Fruit fly (Drosophila melanogaster) whole organism, adult: ENCODE measurements around the gene Svip.

Source experiments
- CG11617 ChIP-seq: fragments of 200-800 bp; sonication (Bioruptor generic); optimal IDR thresholded peaks from 2 replicates; lab custom pipeline; 2017; ENCODE audit warnings: mild to moderate bottlenecking, missing biosample characterization, missing genetic modification reagents, missing genetic modification characterization
- CG12768 ChIP-seq: fragments of 200-800 bp; sonication (Bioruptor generic); optimal IDR thresholded peaks from 2 replicates; lab custom pipeline; 2017; ENCODE audit warnings: missing biosample characterization, missing genetic modification characterization, mild to moderate bottlenecking, moderate library complexity, missing genetic modification reagents
- CG14711 ChIP-seq: fragments of 200-800 bp; sonication (Bioruptor generic); optimal IDR thresholded peaks from 2 replicates; lab custom pipeline; 2018; ENCODE audit warnings: missing biosample characterization, mild to moderate bottlenecking, missing genetic modification characterization, moderate library complexity
- CG1620 ChIP-seq: fragments of 200-800 bp; sonication (Bioruptor generic); optimal IDR thresholded peaks from 2 replicates; lab custom pipeline; 2016; ENCODE audit warnings: missing biosample characterization, missing genetic modification characterization
- CG33017 ChIP-seq: fragments of 200-800 bp; sonication (Bioruptor generic); optimal IDR thresholded peaks from 2 replicates; lab custom pipeline; 2018; ENCODE audit warnings: missing biosample characterization, mild to moderate bottlenecking, missing genetic modification characterization, moderate library complexity
- CG5204 ChIP-seq: fragments of 200-800 bp; sonication (Bioruptor generic); optimal IDR thresholded peaks from 2 replicates; lab custom pipeline; 2016; ENCODE audit warnings: missing biosample characterization, missing genetic modification characterization
- CG7045 ChIP-seq: fragments of 200-800 bp; sonication (Bioruptor generic); optimal IDR thresholded peaks from 2 replicates; lab custom pipeline; 2017; ENCODE audit warnings: missing biosample characterization, mild to moderate bottlenecking, missing genetic modification characterization
- CG7101 ChIP-seq: fragments of 200-800 bp; sonication (Bioruptor generic); optimal IDR thresholded peaks from 2 replicates; lab custom pipeline; 2018; ENCODE audit warnings: missing biosample characterization, mild to moderate bottlenecking, missing genetic modification characterization, moderate library complexity
- Clk ChIP-seq: fragments of 200-800 bp; sonication (Bioruptor generic); optimal IDR thresholded peaks from 2 replicates; lab custom pipeline; 2017; ENCODE audit warnings: missing biosample characterization, missing genetic modification characterization
- Crg-1 ChIP-seq: fragments of 200-800 bp; sonication (Bioruptor generic); optimal IDR thresholded peaks from 2 replicates; lab custom pipeline; 2016; ENCODE audit warnings: missing biosample characterization, missing genetic modification characterization
- Hr96 ChIP-seq: fragments of 200-800 bp; sonication (Bioruptor generic); optimal IDR thresholded peaks from 2 replicates; lab custom pipeline; 2016; ENCODE audit warnings: missing biosample characterization, missing genetic modification characterization
- Mnt ChIP-seq: fragments of 200-800 bp; sonication (Bioruptor generic); optimal IDR thresholded peaks from 2 replicates; lab custom pipeline; 2016; ENCODE audit warnings: missing biosample characterization, mild to moderate bottlenecking, missing genetic modification characterization
- bab1 ChIP-seq: fragments of 200-800 bp; sonication (Bioruptor generic); optimal IDR thresholded peaks from 3 replicates; lab custom pipeline; 2019; ENCODE audit warnings: missing biosample characterization, mild to moderate bottlenecking, missing genetic modification characterization, moderate library complexity
- cic ChIP-seq: fragments of 200-800 bp; sonication (Bioruptor generic); optimal IDR thresholded peaks from 2 replicates; lab custom pipeline; 2017; ENCODE audit warnings: missing biosample characterization, mild to moderate bottlenecking, missing genetic modification characterization, moderate library complexity
- cnc ChIP-seq, 2 experiments: fragments of >200 bp; optimal IDR thresholded peaks; 2 replicates each; lab custom pipeline; 2017
- kay ChIP-seq: fragments of 200-800 bp; sonication (Bioruptor generic); peaks from one replicate; lab custom pipeline; 2016; ENCODE audit warnings: missing biosample characterization, missing genetic modification characterization, borderline replicate concordance
- ovo ChIP-seq: fragments of 200-800 bp; sonication (Bioruptor generic); optimal IDR thresholded peaks from 2 replicates; lab custom pipeline; 2016; ENCODE audit warnings: missing biosample characterization, missing genetic modification characterization
- pad ChIP-seq: fragments of 200-800 bp; sonication (Bioruptor generic); optimal IDR thresholded peaks from 3 replicates; lab custom pipeline; 2017; ENCODE audit warnings: missing biosample characterization, missing genetic modification characterization, mild to moderate bottlenecking, moderate library complexity, missing genetic modification reagents
- tj ChIP-seq: fragments of 200-800 bp; sonication (Bioruptor generic); optimal IDR thresholded peaks from 3 replicates; lab custom pipeline; 2017; ENCODE audit warnings: missing biosample characterization, mild to moderate bottlenecking, missing genetic modification characterization, moderate library complexity
- toe ChIP-seq: fragments of 200-800 bp; sonication (Bioruptor generic); optimal IDR thresholded peaks from 2 replicates; lab custom pipeline; 2016; ENCODE audit warnings: missing biosample characterization, missing genetic modification characterization

Svip gene

DNA sequence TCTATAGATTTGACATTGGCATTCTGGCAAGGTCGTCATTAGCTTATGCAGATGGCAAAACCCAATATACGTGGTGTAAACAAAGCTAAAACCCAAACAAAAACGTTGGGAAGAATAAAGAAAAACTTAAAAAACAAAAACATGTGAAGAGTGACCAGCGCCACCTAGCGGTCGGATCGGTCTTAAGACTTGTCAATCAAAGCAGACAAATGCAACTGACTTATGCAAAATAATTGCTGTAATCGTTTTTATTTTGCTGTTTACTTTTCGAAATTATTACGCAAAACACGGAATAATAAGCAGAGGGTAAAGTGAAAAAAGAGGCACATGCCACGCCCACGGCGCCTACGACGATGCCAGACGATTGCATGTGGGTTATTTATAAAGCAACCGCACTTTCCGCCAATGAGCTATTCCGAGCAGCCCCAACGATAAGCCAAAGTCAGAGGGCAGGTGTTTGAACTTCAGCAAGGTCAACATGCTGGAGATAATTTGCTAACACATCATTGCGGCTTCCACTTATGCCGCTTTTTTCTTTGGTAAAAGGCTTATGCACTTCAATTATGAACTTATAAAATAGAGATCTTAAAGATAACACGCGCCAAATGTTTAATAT, 2.6 kb upstream of the Svip start:
- TF ChIP-seq ovo (GFP tag; lab: Kevin White, UChicago) (no peak), CG14711 (no peak), CG33017 (no peak), Clk (no peak), toe (no peak), kay (GFP tag; lab: Kevin White, UChicago) (no peak), cic (GFP tag; lab: Kevin White, UChicago) (no peak), Crg-1 (GFP tag; lab: Kevin White, UChicago) (no peak), CG7045 (GFP tag; lab: Kevin White, UChicago) (no peak), CG12768 (GFP tag; lab: Kevin White, UChicago) (no peak), CG5204 (GFP tag; lab: Kevin White, UChicago) (no peak), pad (GFP tag; lab: Kevin White, UChicago) (no peak), bab1 (GFP tag; lab: Kevin White, UChicago) (no peak), CG7101 (tag; lab: Kevin White, UChicago) (no peak), CG1620 (GFP tag; lab: Kevin White, UChicago) (no peak), cnc (optimal IDR thresholded peaks at IDR 0.05; lab: Kevin White, UChicago) (no peak), tj (GFP tag; lab: Kevin White, UChicago) (no peak), Hr96 (GFP tag; lab: Kevin White, UChicago) (no peak)

DNA sequence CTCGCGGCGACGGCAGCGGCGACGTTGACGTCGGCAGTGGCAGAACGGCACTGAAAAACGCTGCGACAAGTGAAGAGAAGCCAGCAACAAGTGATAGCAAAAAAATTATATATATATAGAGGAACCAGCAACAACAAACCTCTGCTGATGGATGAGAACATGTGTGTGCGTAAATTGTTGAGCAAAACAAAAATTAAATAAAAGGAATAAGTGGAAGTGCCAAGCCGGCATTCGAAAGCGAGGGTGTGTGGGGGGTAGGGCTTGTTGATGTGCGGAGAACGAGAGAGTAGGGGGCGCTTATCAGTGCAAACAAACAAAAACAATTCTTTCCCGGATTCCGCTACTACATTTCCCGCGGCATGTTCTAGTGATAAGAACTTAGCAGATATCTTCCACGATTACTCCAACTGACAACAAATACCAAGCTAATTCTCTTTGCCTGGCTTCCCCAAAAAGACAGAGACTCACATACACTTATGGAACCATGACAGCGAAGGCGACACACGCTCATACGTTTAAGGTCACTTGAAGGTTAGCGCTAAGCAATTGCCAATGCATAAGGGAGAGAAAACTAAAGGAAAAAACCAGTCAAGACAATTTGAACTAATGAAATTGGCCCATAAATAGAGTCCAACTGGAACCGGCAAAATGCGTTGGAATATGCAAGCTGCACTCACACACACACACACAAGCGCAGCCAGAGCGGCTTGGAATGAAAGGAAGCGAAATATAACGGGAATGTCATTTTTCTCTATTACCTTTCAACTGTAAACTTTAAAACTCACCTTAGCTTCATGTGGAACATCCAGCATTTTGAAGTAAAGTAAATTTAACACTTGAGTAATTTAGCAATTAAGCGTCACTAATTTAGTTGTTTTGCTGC, 728 bp upstream of the Svip start:
- TF ChIP-seq Clk (no peak), Mnt (peak; percentile 76), ovo (GFP tag; lab: Kevin White, UChicago) (peak; percentile 92), tj (GFP tag; lab: Kevin White, UChicago) (peak; percentile 76), bab1 (GFP tag; lab: Kevin White, UChicago) (no peak), Crg-1 (GFP tag; lab: Kevin White, UChicago) (no peak), cic (GFP tag; lab: Kevin White, UChicago) (peak; percentile 99), CG7045 (GFP tag; lab: Kevin White, UChicago) (no peak), CG11617 (GFP tag; lab: Kevin White, UChicago) (no peak), pad (GFP tag; lab: Kevin White, UChicago) (peak; percentile 65)

DNA sequence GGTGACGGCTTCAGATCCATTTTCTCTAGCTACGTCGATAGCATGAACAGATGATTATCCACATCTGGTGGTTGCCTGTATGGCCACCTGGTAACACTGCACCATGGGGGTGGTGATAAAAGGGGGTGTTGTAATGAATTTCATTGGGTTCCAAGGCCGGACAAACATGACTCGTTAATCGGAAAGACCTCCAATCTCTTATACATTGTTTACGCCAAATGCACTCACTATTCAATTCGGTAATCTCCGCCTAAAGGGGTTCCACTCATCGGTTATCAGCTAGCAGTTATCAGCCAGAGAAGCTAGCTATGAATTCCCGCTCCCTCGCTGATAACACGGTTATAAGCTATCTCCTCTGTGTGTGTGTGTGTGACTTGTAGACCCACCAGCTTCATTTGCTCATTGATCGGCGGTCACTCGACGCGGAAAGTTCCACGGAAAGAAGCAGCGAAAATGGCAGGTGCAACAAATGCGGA, 1.5 kb downstream of the Svip start, which contains the start of gene Pdxk:
Gene Pdxk (plus strand): TSS at position 100 of the 476 bp plus-strand sequence.
- no peak for TF ChIP-seq CG5204 (GFP tag; lab: Kevin White, UChicago)
- TF ChIP-seq CG7045 (GFP tag; lab: Kevin White, UChicago): peak; percentile 1
- TF ChIP-seq tj (GFP tag; lab: Kevin White, UChicago): peak; percentile 35
- TF ChIP-seq CG7101 (tag; lab: Kevin White, UChicago): peak; percentile 49
- peak in 1 of 2 experiments; percentile 3 for TF ChIP-seq cnc (optimal IDR thresholded peaks at IDR 0.05; lab: Kevin White, UChicago)
- TF ChIP-seq pad (GFP tag; lab: Kevin White, UChicago): peak; percentile 50
- TF ChIP-seq toe: peak; percentile 46
- TF ChIP-seq cic (GFP tag; lab: Kevin White, UChicago): peak; percentile 94
- peak; percentile 41 for TF ChIP-seq Mnt
- TF ChIP-seq CG1620 (GFP tag; lab: Kevin White, UChicago): no peak
- peak; percentile 69 for TF ChIP-seq CG33017
- no peak for TF ChIP-seq Crg-1 (GFP tag; lab: Kevin White, UChicago)
- no peak for TF ChIP-seq Hr96 (GFP tag; lab: Kevin White, UChicago)
- TF ChIP-seq Clk: no peak
- peak; percentile 21 for TF ChIP-seq ovo (GFP tag; lab: Kevin White, UChicago)
- TF ChIP-seq kay (GFP tag; lab: Kevin White, UChicago): no peak
- peak; percentile 23 for TF ChIP-seq CG14711
- peak; percentile 18 for TF ChIP-seq CG12768 (GFP tag; lab: Kevin White, UChicago)
- peak; percentile 39 for TF ChIP-seq bab1 (GFP tag; lab: Kevin White, UChicago)
- TF ChIP-seq CG11617 (GFP tag; lab: Kevin White, UChicago): peak; percentile 51

DNA sequence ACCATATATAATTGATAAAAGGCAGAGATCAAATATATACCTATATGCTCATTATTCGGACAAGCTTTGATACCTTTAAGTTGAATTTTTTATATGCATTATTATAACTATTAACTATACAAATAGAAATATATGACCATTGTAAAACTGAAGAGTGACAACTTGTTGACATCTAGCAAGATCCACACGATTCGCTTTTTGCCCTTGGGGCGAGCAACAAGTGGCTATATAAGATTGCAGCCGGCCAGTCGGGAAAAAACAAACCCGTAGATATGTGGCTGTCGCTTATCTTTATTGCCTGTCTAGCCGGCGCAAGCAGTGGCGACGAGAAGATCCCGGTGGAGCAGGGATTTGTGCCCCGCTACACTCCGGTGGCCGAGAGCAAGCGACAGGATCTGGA, 3.1 kb downstream of the Svip start, which contains the start of gene CG34456:
Gene CG34456 (plus strand): TSS at position 215 of the 400 bp plus-strand sequence.
- peak; percentile 79 for TF ChIP-seq CG33017
- TF ChIP-seq Mnt: no peak
- TF ChIP-seq CG12768 (GFP tag; lab: Kevin White, UChicago): peak; percentile 60
- peak; percentile 42 for TF ChIP-seq CG7101 (tag; lab: Kevin White, UChicago)
- TF ChIP-seq Clk: no peak
- peak; percentile 88 for TF ChIP-seq cic (GFP tag; lab: Kevin White, UChicago)
- peak; percentile 94 for TF ChIP-seq kay (GFP tag; lab: Kevin White, UChicago)
- peak; percentile 30 for TF ChIP-seq CG11617 (GFP tag; lab: Kevin White, UChicago)
- no peak for TF ChIP-seq CG1620 (GFP tag; lab: Kevin White, UChicago)
- TF ChIP-seq CG7045 (GFP tag; lab: Kevin White, UChicago): peak; percentile 55
- TF ChIP-seq ovo (GFP tag; lab: Kevin White, UChicago): no peak
- no peak for TF ChIP-seq bab1 (GFP tag; lab: Kevin White, UChicago)
- no peak for TF ChIP-seq Hr96 (GFP tag; lab: Kevin White, UChicago)

DNA sequence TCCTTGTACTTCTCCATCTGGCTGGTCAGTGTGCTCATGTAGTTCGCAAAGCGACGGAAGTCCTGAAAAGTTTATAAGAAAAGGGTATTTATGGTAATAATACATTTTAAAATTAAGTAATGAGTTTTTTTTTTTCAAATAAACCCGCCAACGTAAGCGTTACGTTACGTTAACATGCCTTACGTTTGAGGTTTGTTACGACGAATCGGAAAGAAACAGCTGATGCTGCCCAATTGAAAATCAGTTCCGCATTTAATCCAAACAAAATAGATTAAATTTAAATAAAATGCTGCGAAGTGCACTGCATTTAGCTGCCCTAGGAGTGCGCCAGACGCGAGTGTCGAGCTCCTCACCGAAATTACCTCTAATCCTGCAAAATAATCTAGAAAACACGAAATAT, 5.3 kb downstream of the Svip start, which contains the start of gene mRRF1:
Gene mRRF1 (plus strand): TSS at position 220 of the 400 bp plus-strand sequence.
- TF ChIP-seq Clk (no peak), ovo (GFP tag; lab: Kevin White, UChicago) (no peak), cic (GFP tag; lab: Kevin White, UChicago) (no peak), tj (GFP tag; lab: Kevin White, UChicago) (peak; percentile 38), Mnt (no peak), toe (no peak), CG33017 (no peak), bab1 (GFP tag; lab: Kevin White, UChicago) (peak; percentile 7), CG5204 (GFP tag; lab: Kevin White, UChicago) (no peak), Crg-1 (GFP tag; lab: Kevin White, UChicago) (no peak), Hr96 (GFP tag; lab: Kevin White, UChicago) (no peak), kay (GFP tag; lab: Kevin White, UChicago) (peak; percentile 27), pad (GFP tag; lab: Kevin White, UChicago) (no peak), cnc (optimal IDR thresholded peaks at IDR 0.05; lab: Kevin White, UChicago) (no peak)
